Worm (Caenorhabditis elegans) whole organism, young adult: ENCODE data around the gene nhr-156.

Experiments used
- C06A6.2 ChIP-seq: fragments of 200-800 bp; sonication (Bioruptor generic); conservative IDR thresholded peaks from 2 replicates; pipeline ENCODE4 v1.3.6; 2022; ENCODE audit warnings: missing genetic modification characterization, missing compliant biosample characterization
- D2030.7 ChIP-seq: fragments of 200-800 bp; sonication (Bioruptor generic); IDR thresholded peaks from 2 replicates; pipeline ENCODE4 v1.3.6; 2022; ENCODE audit warnings: missing genetic modification reagents, missing genetic modification characterization, missing compliant biosample characterization
- F57C9.4 ChIP-seq: sonication (generic microtip); optimal IDR thresholded peaks from 2 replicates; lab custom pipeline; 2017; ENCODE audit warnings: mild to moderate bottlenecking, missing genetic modification characterization, missing compliant biosample characterization
- attf-5 ChIP-seq: fragments of 200-800 bp; sonication (Bioruptor generic); optimal IDR thresholded peaks from 2 replicates; lab custom pipeline; 2018; ENCODE audit warnings: mild to moderate bottlenecking, missing genetic modification characterization, missing compliant biosample characterization
- cebp-1 ChIP-seq, 2 experiments: fragments of 200-800 bp in 1 of 2; sonication (Bioruptor generic) in 1 of 2; sonication (generic microtip) in 1 of 2; IDR thresholded peaks in 1 of 2; optimal IDR thresholded peaks in 1 of 2; 2 replicates each; pipeline versions ENCODE4 v1.3.6 to Lab custom; 2017 to 2022; ENCODE audit warnings: missing compliant biosample characterization in 2 of 2, missing genetic modification characterization in 2 of 2, mild to moderate bottlenecking in 1 of 2, missing genetic modification reagents in 1 of 2, moderate library complexity in 1 of 2
- ceh-27 ChIP-seq: fragments of 200-800 bp; sonication (Bioruptor generic); optimal IDR thresholded peaks from 2 replicates; lab custom pipeline; 2018; ENCODE audit warnings: mild to moderate bottlenecking, missing genetic modification characterization, moderate library complexity, missing compliant biosample characterization
- gei-17 ChIP-seq: fragments of 200-800 bp; sonication (Bioruptor generic); optimal IDR thresholded peaks from 2 replicates; lab custom pipeline; 2018; ENCODE audit warnings: mild to moderate bottlenecking, missing genetic modification characterization, missing compliant biosample characterization
- him-1 ChIP-seq: sonication (generic microtip); optimal IDR thresholded peaks from 2 replicates; lab custom pipeline; 2016; ENCODE audit warnings: missing genotype, missing genetic modification reagents, missing genetic modification characterization, missing compliant biosample characterization
- lsy-27 ChIP-seq: sonication (generic microtip); optimal IDR thresholded peaks from 2 replicates; lab custom pipeline; 2017; ENCODE audit warnings: missing genetic modification characterization, mild to moderate bottlenecking, missing compliant biosample characterization, antibody characterized with exemption, missing genotype, borderline replicate concordance; ENCODE audit not compliant: insufficient read depth
- rec-8 ChIP-seq, 2 experiments: sonication (generic microtip); optimal IDR thresholded peaks; 2 replicates each; lab custom pipeline; 2016; ENCODE audit warnings: mild to moderate bottlenecking in 2 of 2, missing genetic modification characterization in 2 of 2, missing genetic modification reagents in 2 of 2, missing genotype in 2 of 2, missing biosample characterization in 1 of 2, missing compliant biosample characterization in 1 of 2, moderate library complexity in 1 of 2
- snpc-1.1 ChIP-seq: sonication (generic microtip); optimal IDR thresholded peaks from 2 replicates; lab custom pipeline; 2017; ENCODE audit warnings: missing genetic modification characterization, mild to moderate bottlenecking, missing compliant biosample characterization, antibody characterized with exemption, moderate library complexity, missing genotype, missing genetic modification reagents; ENCODE audit not compliant: insufficient read depth
- snpc-4 ChIP-seq, 5 experiments: fragments of 150-350 bp in 1 of 5; sonication (generic microtip) in 4 of 5; optimal IDR thresholded peaks; 2 replicates each; lab custom pipeline; 2014 to 2018; ENCODE audit warnings: missing genetic modification characterization in 5 of 5, missing biosample characterization in 3 of 5, antibody characterized with exemption in 2 of 5, mild to moderate bottlenecking in 2 of 5, missing compliant biosample characterization in 2 of 5, missing genotype in 2 of 5, moderate library complexity in 2 of 5, missing genetic modification reagents in 1 of 5
- ztf-3 ChIP-seq: fragments of 200-800 bp; sonication (Bioruptor generic); optimal IDR thresholded peaks from 2 replicates; lab custom pipeline; 2018; ENCODE audit warnings: mild to moderate bottlenecking, missing genetic modification characterization, missing compliant biosample characterization

DNA sequence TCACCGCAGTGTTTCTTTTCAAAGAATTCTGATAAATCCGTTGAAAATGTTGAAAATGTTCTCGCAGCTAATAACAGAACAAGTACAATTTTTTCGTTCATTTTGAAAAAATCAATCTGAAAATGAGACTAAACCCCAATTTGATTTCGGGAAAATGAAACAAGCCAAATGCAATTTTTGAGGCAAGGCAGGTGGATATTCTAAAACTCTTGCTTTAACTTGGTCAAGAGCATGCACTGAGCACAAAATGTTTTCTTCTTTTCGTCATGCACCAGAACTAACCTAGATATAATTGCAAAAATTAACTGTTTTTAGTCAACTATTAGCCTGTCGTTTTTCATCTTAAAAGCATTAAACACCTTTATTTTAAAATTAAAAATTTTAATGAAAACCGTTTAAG, 5.8 kb upstream of the nhr-156 start, which contains the start of gene irld-22:
- TF ChIP-seq lsy-27 (tag; lab: Kevin White, UChicago) (no peak), snpc-4 (GFP tag; optimal IDR thresholded peaks at IDR 0.05; lab: Kevin White, UChicago) (no peak), snpc-4 (tag; optimal IDR thresholded peaks at IDR 0.05; lab: Kevin White, UChicago) (no peak), snpc-1.1 (tag; lab: Kevin White, UChicago) (no peak), D2030.7 (GFP tag; lab: Robert Waterston, UW) (no peak), ztf-3 (GFP tag; lab: Kevin White, UChicago) (no peak), him-1 (tag; lab: Kevin White, UChicago) (no peak), F57C9.4 (tag; lab: Kevin White, UChicago) (no peak), C06A6.2 (GFP tag; lab: Robert Waterston, UW) (no peak), cebp-1 (GFP tag; IDR thresholded peaks at IDR 0.05; lab: Robert Waterston, UW) (no peak), cebp-1 (tag; optimal IDR thresholded peaks at IDR 0.05; lab: Kevin White, UChicago) (no peak), ceh-27 (GFP tag; lab: Kevin White, UChicago) (no peak), attf-5 (GFP tag; lab: Kevin White, UChicago) (no peak), rec-8 (tag; optimal IDR thresholded peaks at IDR 0.05; lab: Kevin White, UChicago) (no peak), gei-17 (GFP tag; lab: Kevin White, UChicago) (no peak)
